Worm (Caenorhabditis elegans) whole organism, late embryonic: ENCODE measurements around the gene nhr-237.

Experiments
- C08G9.2 ChIP-seq: sonication (generic microtip); optimal IDR thresholded peaks from 2 replicates; lab custom pipeline; 2016; ENCODE audit warnings: mild to moderate bottlenecking, missing genetic modification characterization, moderate library complexity, missing compliant biosample characterization
- ceh-30 ChIP-seq: fragments of 150-350 bp; optimal IDR thresholded peaks from 2 replicates; lab custom pipeline; 2014; ENCODE audit warnings: missing biosample characterization, missing genetic modification characterization
- ceh-31 ChIP-seq: sonication (generic microtip); optimal IDR thresholded peaks from 2 replicates; lab custom pipeline; 2016; ENCODE audit warnings: missing genetic modification characterization, missing compliant biosample characterization
- dmd-4 ChIP-seq: sonication (generic microtip); optimal IDR thresholded peaks from 2 replicates; lab custom pipeline; 2016; ENCODE audit warnings: borderline replicate concordance, missing genetic modification characterization, missing compliant biosample characterization
- dve-1 ChIP-seq: sonication (generic microtip); optimal IDR thresholded peaks from 2 replicates; lab custom pipeline; 2017; ENCODE audit warnings: antibody characterized with exemption, mild to moderate bottlenecking, missing genetic modification characterization, missing compliant biosample characterization
- gmeb-2 ChIP-seq: sonication (generic microtip); optimal IDR thresholded peaks from 2 replicates; lab custom pipeline; 2016; ENCODE audit warnings: missing genetic modification characterization, inconsistent platforms, missing compliant biosample characterization
- hlh-30 ChIP-seq: sonication (generic microtip); optimal IDR thresholded peaks from 2 replicates; lab custom pipeline; 2017; ENCODE audit warnings: antibody characterized with exemption, missing genetic modification characterization, missing compliant biosample characterization; ENCODE audit not compliant: insufficient read depth
- lin-11 ChIP-seq: fragments of 200-800 bp; sonication (Bioruptor generic); optimal IDR thresholded peaks from 2 replicates; lab custom pipeline; 2018; ENCODE audit warnings: mild to moderate bottlenecking, missing genetic modification characterization, missing compliant biosample characterization
- nfya-1 ChIP-seq: sonication (generic microtip); optimal IDR thresholded peaks from 2 replicates; lab custom pipeline; 2017; ENCODE audit warnings: missing genetic modification characterization, mild to moderate bottlenecking, missing compliant biosample characterization, antibody characterized with exemption, moderate library complexity
- odd-2 ChIP-seq: sonication (generic microtip); optimal IDR thresholded peaks from 2 replicates; lab custom pipeline; 2017; ENCODE audit warnings: antibody characterized with exemption, mild to moderate bottlenecking, missing genetic modification characterization, missing compliant biosample characterization
- ref-2 ChIP-seq: sonication (generic microtip); optimal IDR thresholded peaks from 2 replicates; lab custom pipeline; 2016; ENCODE audit warnings: missing genetic modification characterization, missing compliant biosample characterization
- rnt-1 ChIP-seq: sonication (generic microtip); optimal IDR thresholded peaks from 2 replicates; lab custom pipeline; 2016; ENCODE audit warnings: missing genetic modification characterization, missing compliant biosample characterization
- tbx-7 ChIP-seq: sonication (generic microtip); optimal IDR thresholded peaks from 2 replicates; lab custom pipeline; 2016; ENCODE audit warnings: missing genotype, missing genetic modification characterization, missing compliant biosample characterization
- ttx-3 ChIP-seq: sonication (generic microtip); optimal IDR thresholded peaks from 2 replicates; lab custom pipeline; 2016; ENCODE audit warnings: missing genetic modification reagents, missing genetic modification characterization, missing compliant biosample characterization
- unc-55 ChIP-seq: sonication (generic microtip); optimal IDR thresholded peaks from 2 replicates; lab custom pipeline; 2017; ENCODE audit warnings: missing biosample characterization, missing genetic modification reagents, missing genetic modification characterization
- unc-86 ChIP-seq: sonication (generic microtip); optimal IDR thresholded peaks from 2 replicates; lab custom pipeline; 2016; ENCODE audit warnings: missing genetic modification characterization, missing compliant biosample characterization
- ztf-16 ChIP-seq: sonication (generic microtip); optimal IDR thresholded peaks from 2 replicates; lab custom pipeline; 2017; ENCODE audit warnings: missing genetic modification characterization, missing compliant biosample characterization

The nhr-237 gene

ce11 chrV:1575493-1576084 lies 51.0 kb downstream of the nhr-237 start:
- no peak for TF ChIP-seq lin-11 (tag; lab: Kevin White, UChicago)
- peak; percentile 16 for TF ChIP-seq rnt-1
- peak; percentile 21 for TF ChIP-seq ref-2 (tag; lab: Kevin White, UChicago)
- TF ChIP-seq odd-2 (tag; lab: Kevin White, UChicago) = no peak
- TF ChIP-seq unc-55 (GFP tag; lab: Kevin White, UChicago) = peak; percentile 92
- TF ChIP-seq nfya-1 (tag; lab: Kevin White, UChicago) = peak; percentile 21
- no peak for TF ChIP-seq tbx-7
- TF ChIP-seq C08G9.2 = no peak
- peak; percentile 14 for TF ChIP-seq hlh-30 (tag; lab: Kevin White, UChicago)
- peak; percentile 6 for TF ChIP-seq ceh-31 (tag; lab: Kevin White, UChicago)
- no peak for TF ChIP-seq ztf-16 (tag; lab: Kevin White, UChicago)
- TF ChIP-seq dmd-4 (tag; lab: Kevin White, UChicago) = peak; percentile 27
- no peak for TF ChIP-seq gmeb-2 (tag; lab: Kevin White, UChicago)
- no peak for TF ChIP-seq unc-86
- no peak for TF ChIP-seq ceh-30 (tag; lab: Kevin White, UChicago)
- no peak for TF ChIP-seq dve-1
- TF ChIP-seq ttx-3 (tag; lab: Kevin White, UChicago) = no peak
